Worm (Caenorhabditis elegans): ENCODE results near the gene F53F4.7.

The F53F4.7 gene

ce11 chrV:13587902-13588301 is 25.9 kb downstream of the F53F4.7 start, which contains the start of gene F53F4.17:
F53F4.17 (plus strand) TSS chrV:13588202.
- TF ChIP-seq swsn-7 (tag; optimal IDR thresholded peaks at IDR 0.05) (no peak), aly-2 (tag; optimal IDR thresholded peaks at IDR 0.05) (no peak), snu-23 (GFP tag; optimal IDR thresholded peaks at IDR 0.05) (no peak), ceh-82 (tag; optimal IDR thresholded peaks at IDR 0.05) (no peak), nhr-84 (tag; optimal IDR thresholded peaks at IDR 0.05) (no peak), egl-13 (tag; optimal IDR thresholded peaks at IDR 0.05) (no peak), lin-13 (GFP tag; optimal IDR thresholded peaks at IDR 0.05) (no peak), nhr-28 (tag; optimal IDR thresholded peaks at IDR 0.05) (no peak), nhr-90 (tag; optimal IDR thresholded peaks at IDR 0.05; ENCODE audit: poor library complexity) (no peak), ceh-88 (GFP tag; IDR thresholded peaks at IDR 0.05) (no peak), skn-1 (tag; optimal IDR thresholded peaks at IDR 0.05) (no peak), nhr-71 (tag; optimal IDR thresholded peaks at IDR 0.05) (no peak), ceh-63 (GFP tag; optimal IDR thresholded peaks at IDR 0.05) (no peak), mef-2 (tag; optimal IDR thresholded peaks at IDR 0.05) (no peak), nhr-12 (tag; optimal IDR thresholded peaks at IDR 0.05) (no peak), ces-1 (GFP tag; optimal IDR thresholded peaks at IDR 0.05) (no peak)

DNA sequence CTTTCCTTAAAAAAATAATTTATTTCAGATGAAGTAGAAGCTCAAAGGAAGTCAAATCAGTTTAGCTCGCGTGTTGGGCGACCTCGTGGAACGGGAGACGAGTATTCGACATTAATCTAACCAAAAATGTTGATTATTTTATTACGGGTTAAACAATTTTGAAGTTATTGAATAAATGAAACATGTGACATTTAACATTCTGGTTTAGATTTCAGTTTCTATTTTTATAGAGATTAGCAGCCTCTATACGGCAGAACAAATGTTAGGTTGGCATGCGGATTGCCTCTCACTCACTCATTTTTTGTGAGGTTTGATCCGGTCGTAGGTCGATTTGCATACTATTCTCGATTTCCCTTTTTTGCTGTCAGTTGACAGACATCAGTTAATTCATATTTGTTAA is 29.3 kb downstream of the F53F4.7 start, which contains the start of gene F53F4.1:
Gene F53F4.1, plus strand, starts transcription at position 301 of the 400 bp plus-strand sequence.
- TF ChIP-seq nhr-71 (tag; optimal IDR thresholded peaks at IDR 0.05) (no peak), fkh-8 (tag; optimal IDR thresholded peaks at IDR 0.05) (no peak), dsc-1 (tag; optimal IDR thresholded peaks at IDR 0.05) (no peak), sox-4 (tag; optimal IDR thresholded peaks at IDR 0.05) (no peak), ces-1 (GFP tag; optimal IDR thresholded peaks at IDR 0.05) (no peak), mep-1 (tag; optimal IDR thresholded peaks at IDR 0.05) (no peak), hpl-2 (GFP tag; optimal IDR thresholded peaks at IDR 0.05) (no peak), nhr-20 (tag; optimal IDR thresholded peaks at IDR 0.05) (no peak), ets-5 (GFP tag; IDR thresholded peaks at IDR 0.05) (no peak), skn-1 (tag; optimal IDR thresholded peaks at IDR 0.05) (no peak), unc-62 (GFP tag; optimal IDR thresholded peaks at IDR 0.05) (no peak), elt-3 (tag; optimal IDR thresholded peaks at IDR 0.05) (no peak), C34B4.2 (tag; optimal IDR thresholded peaks at IDR 0.05) (no peak), swsn-7 (tag; optimal IDR thresholded peaks at IDR 0.05) (no peak), hlh-17 (GFP tag; optimal IDR thresholded peaks at IDR 0.05; ENCODE audit: borderline replicate concordance) (no peak), zag-1 (tag; optimal IDR thresholded peaks at IDR 0.05) (no peak), nhr-11 (tag; optimal IDR thresholded peaks at IDR 0.05) (no peak), ceh-8 (GFP tag; optimal IDR thresholded peaks at IDR 0.05) (no peak)

DNA sequence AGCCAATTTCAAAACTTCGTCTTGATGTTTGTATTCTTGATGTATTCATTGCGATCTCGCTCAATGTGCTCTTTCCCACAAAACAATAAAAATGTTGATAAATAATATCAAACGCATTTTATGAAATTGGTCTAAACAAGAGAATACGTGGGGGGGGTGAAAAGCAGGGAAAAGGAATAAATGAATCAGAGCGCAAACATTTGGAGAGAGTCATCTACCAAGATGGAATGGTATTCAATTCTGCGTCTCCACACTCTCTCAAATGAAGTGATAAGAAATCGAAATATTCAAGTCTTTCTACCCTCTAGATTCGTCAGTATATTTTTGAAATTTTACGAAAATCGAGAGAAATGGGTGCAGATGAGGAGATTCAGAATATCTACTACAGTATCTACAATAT is 33.1 kb downstream of the F53F4.7 start, which contains the start of gene C50B8.5:
Gene C50B8.5, plus strand, starts transcription at position 273 of the 400 bp plus-strand sequence.
- peak; percentile 42 for TF ChIP-seq elt-2 (tag; optimal IDR thresholded peaks at IDR 0.05)
- TF ChIP-seq unc-130 (tag; optimal IDR thresholded peaks at IDR 0.05), result no peak

ce11 chrV:13578637-13579036 is 35.1 kb downstream of the F53F4.7 start, which contains the start of gene C50B8.6:
C50B8.6 (plus strand) TSS chrV:13578972.
- TF ChIP-seq efl-3 (GFP tag; optimal IDR thresholded peaks at IDR 0.05), result no peak
- no peak for TF ChIP-seq C16A3.4 (tag; optimal IDR thresholded peaks at IDR 0.05)
- TF ChIP-seq zag-1 (tag; optimal IDR thresholded peaks at IDR 0.05), result no peak
- no peak for TF ChIP-seq irx-1 (tag; optimal IDR thresholded peaks at IDR 0.05)
- TF ChIP-seq lir-3 (tag; optimal IDR thresholded peaks at IDR 0.05; ENCODE audit: poor library complexity), result no peak
- TF ChIP-seq elt-2 (tag; optimal IDR thresholded peaks at IDR 0.05), result peak; percentile 39
- TF ChIP-seq nhr-20 (tag; optimal IDR thresholded peaks at IDR 0.05), result no peak

Data from whole organism, L1 larva.